Worm (Caenorhabditis elegans) whole organism, L4 larva: Measurements from ENCODE around the gene rcat-1.

Experiments
- D1046.2 ChIP-seq: fragments of 200-800 bp; sonication (Bioruptor generic); IDR thresholded peaks from 2 replicates; pipeline ENCODE4 v1.3.6; 2022; ENCODE audit warnings: missing genetic modification characterization, missing compliant biosample characterization
- F10B5.3 ChIP-seq: sonication (generic microtip); optimal IDR thresholded peaks from 2 replicates; lab custom pipeline; 2016; ENCODE audit warnings: mild to moderate bottlenecking, missing genetic modification characterization, missing compliant biosample characterization
- F26F4.8 ChIP-seq: fragments of 200-800 bp; sonication (Bioruptor generic); conservative IDR thresholded peaks from 2 replicates; pipeline ENCODE4 v1.3.6; 2022; ENCODE audit warnings: missing genetic modification characterization, missing compliant biosample characterization
- F37D6.2 ChIP-seq: sonication (generic microtip); optimal IDR thresholded peaks from 2 replicates; lab custom pipeline; 2016; ENCODE audit warnings: mild to moderate bottlenecking, missing genetic modification characterization, missing compliant biosample characterization
- ZK337.2 ChIP-seq: fragments of 200-800 bp; sonication (Bioruptor generic); IDR thresholded peaks from 2 replicates; pipeline ENCODE4 v1.3.6; 2022; ENCODE audit warnings: missing genetic modification reagents, missing genetic modification characterization, missing compliant biosample characterization
- aha-1 ChIP-seq: fragments of 150-350 bp; peaks from one replicate; lab custom pipeline; 2014; ENCODE audit warnings: missing biosample characterization, missing genetic modification characterization
- arid-1 ChIP-seq: fragments of 200-800 bp; sonication (Bioruptor generic); conservative IDR thresholded peaks from 2 replicates; pipeline ENCODE4 v1.3.6; 2022; ENCODE audit warnings: missing genetic modification reagents, missing genetic modification characterization, missing compliant biosample characterization
- ceh-20 ChIP-seq: fragments of 200-800 bp; sonication (Bioruptor generic); IDR thresholded peaks from 2 replicates; pipeline ENCODE4 v1.3.6; 2022; ENCODE audit warnings: missing genetic modification reagents, missing genetic modification characterization, missing compliant biosample characterization
- ceh-62 ChIP-seq: sonication (generic microtip); optimal IDR thresholded peaks from 2 replicates; lab custom pipeline; 2017; ENCODE audit warnings: missing biosample characterization, missing genetic modification characterization
- cey-2 ChIP-seq: sonication (generic microtip); optimal IDR thresholded peaks from 3 replicates; lab custom pipeline; 2017; ENCODE audit warnings: missing genetic modification characterization, mild to moderate bottlenecking, missing compliant biosample characterization, antibody characterized with exemption, borderline replicate concordance; ENCODE audit not compliant: insufficient read depth
- daf-16 ChIP-seq, 3 experiments: sonication (generic microtip); optimal IDR thresholded peaks; 2 replicates each; lab custom pipeline; 2016 to 2017; ENCODE audit warnings: missing genetic modification characterization in 3 of 3, missing genetic modification reagents in 3 of 3, mild to moderate bottlenecking in 2 of 3, missing compliant biosample characterization in 2 of 3, missing biosample characterization in 1 of 3, moderate library complexity in 1 of 3
- daf-8 ChIP-seq: fragments of 200-800 bp; sonication (Bioruptor generic); IDR thresholded peaks from 2 replicates; pipeline ENCODE4 v1.3.6; 2022; ENCODE audit warnings: missing genetic modification characterization, missing compliant biosample characterization
- dmd-6 ChIP-seq: fragments of 200-800 bp; sonication (Bioruptor generic); IDR thresholded peaks from 2 replicates; pipeline ENCODE4 v1.3.6; 2022; ENCODE audit warnings: missing genetic modification reagents, missing genetic modification characterization, missing compliant biosample characterization
- dve-1 ChIP-seq: sonication (generic microtip); optimal IDR thresholded peaks from 2 replicates; lab custom pipeline; 2017; ENCODE audit warnings: antibody characterized with exemption, mild to moderate bottlenecking, missing genetic modification characterization, missing compliant biosample characterization; ENCODE audit not compliant: insufficient read depth
- egl-43 ChIP-seq: fragments of 200-800 bp; sonication (Bioruptor generic); IDR thresholded peaks from 2 replicates; pipeline ENCODE4 v1.3.6; 2022; ENCODE audit warnings: missing genetic modification reagents, missing genetic modification characterization, missing compliant biosample characterization
- fos-1 ChIP-seq: fragments of 150-350 bp; optimal IDR thresholded peaks from 2 replicates; lab custom pipeline; 2014; ENCODE audit warnings: missing biosample characterization, missing genetic modification characterization
- hlh-30 ChIP-seq: sonication (generic microtip); optimal IDR thresholded peaks from 2 replicates; lab custom pipeline; 2017; ENCODE audit warnings: antibody characterized with exemption, mild to moderate bottlenecking, missing genetic modification characterization, missing compliant biosample characterization; ENCODE audit not compliant: insufficient read depth
- lim-7 ChIP-seq: fragments of 200-800 bp; sonication (Bioruptor generic); IDR thresholded peaks from 2 replicates; pipeline ENCODE4 v1.3.6; 2022; ENCODE audit warnings: missing genetic modification characterization, missing compliant biosample characterization
- lin-1 ChIP-seq: fragments of 200-800 bp; sonication (Bioruptor generic); IDR thresholded peaks from 2 replicates; pipeline ENCODE4 v1.3.6; 2022; ENCODE audit warnings: missing genetic modification reagents, missing genetic modification characterization, missing compliant biosample characterization
- lin-15B ChIP-seq: fragments of 150-350 bp; sonication (generic microtip); optimal IDR thresholded peaks from 3 replicates; lab custom pipeline; 2014; ENCODE audit warnings: missing biosample characterization, missing genetic modification characterization
- lin-39 ChIP-seq: fragments of 150-350 bp; optimal IDR thresholded peaks from 2 replicates; lab custom pipeline; 2014; ENCODE audit warnings: missing biosample characterization, missing genetic modification reagents, missing genetic modification characterization
- lir-3 ChIP-seq: sonication (generic microtip); optimal IDR thresholded peaks from 2 replicates; lab custom pipeline; 2016; ENCODE audit warnings: mild to moderate bottlenecking, missing genetic modification characterization, missing compliant biosample characterization
- lsy-2 ChIP-seq, 2 experiments: fragments of 150-350 bp in 1 of 2; sonication (generic microtip) in 1 of 2; optimal IDR thresholded peaks; 2 replicates each; lab custom pipeline; 2014 to 2017; ENCODE audit warnings: missing biosample characterization in 2 of 2, missing genetic modification characterization in 2 of 2
- mep-1 ChIP-seq: fragments of 150-350 bp; sonication (generic microtip); optimal IDR thresholded peaks from 3 replicates; lab custom pipeline; 2014; ENCODE audit warnings: missing biosample characterization, missing genetic modification characterization
- mes-2 ChIP-seq: sonication (generic microtip); optimal IDR thresholded peaks from 2 replicates; lab custom pipeline; 2016; ENCODE audit warnings: missing genotype, mild to moderate bottlenecking, missing genetic modification characterization, missing compliant biosample characterization; ENCODE audit not compliant: poor library complexity, severe bottlenecking
- mxl-3 ChIP-seq: fragments of 200-800 bp; sonication (Bioruptor generic); optimal IDR thresholded peaks from 2 replicates; lab custom pipeline; 2018; ENCODE audit warnings: mild to moderate bottlenecking, missing genetic modification characterization, missing compliant biosample characterization
- nhr-11 ChIP-seq: fragments of 150-350 bp; optimal IDR thresholded peaks from 2 replicates; lab custom pipeline; 2014; ENCODE audit warnings: missing biosample characterization, missing genetic modification characterization
- nhr-237 ChIP-seq: sonication (generic microtip); optimal IDR thresholded peaks from 2 replicates; lab custom pipeline; 2017; ENCODE audit warnings: missing biosample characterization, missing genetic modification characterization
- nhr-48 ChIP-seq: sonication (generic microtip); optimal IDR thresholded peaks from 2 replicates; lab custom pipeline; 2016; ENCODE audit warnings: mild to moderate bottlenecking, missing genetic modification characterization, missing compliant biosample characterization
- nhr-6 ChIP-seq: fragments of 150-350 bp; optimal IDR thresholded peaks from 2 replicates; lab custom pipeline; 2014; ENCODE audit warnings: missing biosample characterization, missing genetic modification characterization
- pha-4 ChIP-seq, 2 experiments: fragments of 150-350 bp in 1 of 2; fragments of 200-800 bp in 1 of 2; sonication (Bioruptor generic) in 1 of 2; IDR thresholded peaks in 1 of 2; optimal IDR thresholded peaks in 1 of 2; 2 replicates each; pipeline versions ENCODE4 v1.3.6 to Lab custom; 2014 to 2022; ENCODE audit warnings: missing genetic modification characterization in 2 of 2, missing genetic modification reagents in 2 of 2, missing biosample characterization in 1 of 2, missing compliant biosample characterization in 1 of 2
- php-3 ChIP-seq: fragments of 200-800 bp; sonication (Bioruptor generic); IDR thresholded peaks from 2 replicates; pipeline ENCODE4 v1.3.6; 2022; ENCODE audit warnings: missing genetic modification reagents, missing genetic modification characterization, missing compliant biosample characterization
- rbr-2 ChIP-seq: sonication (generic microtip); optimal IDR thresholded peaks from 2 replicates; lab custom pipeline; 2016; ENCODE audit warnings: missing genotype, missing genetic modification characterization, missing compliant biosample characterization
- set-16 ChIP-seq: fragments of 200-800 bp; sonication (Bioruptor generic); IDR thresholded peaks from 2 replicates; pipeline ENCODE4 v1.3.6; 2022; ENCODE audit warnings: missing genetic modification reagents, missing genetic modification characterization, missing compliant biosample characterization
- spr-1 ChIP-seq: sonication (generic microtip); optimal IDR thresholded peaks from 2 replicates; lab custom pipeline; 2016; ENCODE audit warnings: mild to moderate bottlenecking, missing genetic modification characterization, missing compliant biosample characterization
- tra-1 ChIP-seq: fragments of 200-800 bp; sonication (Bioruptor generic); IDR thresholded peaks from 2 replicates; pipeline ENCODE4 v1.3.6; 2022; ENCODE audit warnings: missing genetic modification reagents, missing genetic modification characterization, missing compliant biosample characterization
- vab-7 ChIP-seq: fragments of 200-800 bp; sonication (Bioruptor generic); IDR thresholded peaks from 2 replicates; pipeline ENCODE4 v1.3.6; 2022; ENCODE audit warnings: missing genetic modification reagents, missing genetic modification characterization, missing compliant biosample characterization
- zfp-2 ChIP-seq: sonication (generic microtip); optimal IDR thresholded peaks from 2 replicates; lab custom pipeline; 2016; ENCODE audit warnings: mild to moderate bottlenecking, missing genetic modification characterization, missing compliant biosample characterization

Gene rcat-1

ce11 chrIV:291851-292367, 36.7 kb upstream of the rcat-1 start (continued):
- no peak for TF ChIP-seq lir-3 (tag; lab: Kevin White, UChicago)
- TF ChIP-seq hlh-30 (tag; lab: Kevin White, UChicago): peak; percentile 64
- TF ChIP-seq daf-8 (GFP tag; lab: Robert Waterston, UW): no peak
- TF ChIP-seq aha-1: peak; percentile 56
- peak; percentile 70 for TF ChIP-seq php-3 (GFP tag; lab: Robert Waterston, UW)
- no peak for TF ChIP-seq zfp-2 (tag; lab: Kevin White, UChicago)
- no peak for TF ChIP-seq F10B5.3 (tag; lab: Kevin White, UChicago)
- peak; percentile 34 for TF ChIP-seq nhr-6 (tag; lab: Kevin White, UChicago)
- no peak for TF ChIP-seq ZK337.2 (GFP tag; lab: Robert Waterston, UW)
- TF ChIP-seq dve-1 (tag; lab: Kevin White, UChicago): peak; percentile 91
- peak; percentile 74 for TF ChIP-seq dmd-6 (GFP tag; lab: Robert Waterston, UW)
- peak; percentile 57 for TF ChIP-seq spr-1 (tag; lab: Kevin White, UChicago)
- TF ChIP-seq pha-4 (GFP tag; IDR thresholded peaks at IDR 0.05; lab: Robert Waterston, UW): no peak; the same call in 1 of the 2 replicates
- TF ChIP-seq pha-4 (tag; optimal IDR thresholded peaks at IDR 0.05; lab: Kevin White, UChicago): no peak
- peak; percentile 49; the same call in 1 of the 2 replicates for TF ChIP-seq tra-1 (GFP tag; lab: Robert Waterston, UW)
- no peak for TF ChIP-seq cey-2 (tag; lab: Kevin White, UChicago)
- no peak for TF ChIP-seq set-16 (GFP tag; lab: Robert Waterston, UW)
- TF ChIP-seq vab-7 (GFP tag; lab: Robert Waterston, UW): no peak
- no peak for TF ChIP-seq F26F4.8 (GFP tag; lab: Robert Waterston, UW)
- peak; percentile 63 for TF ChIP-seq mep-1 (tag; lab: Kevin White, UChicago)
- peak in 1 of 2 experiments; percentile 13 for TF ChIP-seq lsy-2 (tag; optimal IDR thresholded peaks at IDR 0.05; lab: Kevin White, UChicago)
- TF ChIP-seq nhr-48 (tag; lab: Kevin White, UChicago): peak; percentile 71
- TF ChIP-seq mxl-3: peak; percentile 60
- TF ChIP-seq rbr-2 (tag; lab: Kevin White, UChicago): no peak
- TF ChIP-seq D1046.2 (GFP tag; lab: Robert Waterston, UW): no peak
- no peak for TF ChIP-seq lin-15B (tag; lab: Kevin White, UChicago)
- TF ChIP-seq lin-1 (GFP tag; lab: Robert Waterston, UW): peak; percentile 23; the same call in 1 of the 2 replicates
- TF ChIP-seq fos-1 (tag; lab: Kevin White, UChicago): peak; percentile 83
- peak in 1 of 2 experiments; percentile 47 for TF ChIP-seq daf-16 (GFP tag; optimal IDR thresholded peaks at IDR 0.05; lab: Kevin White, UChicago)
- peak; percentile 98 for TF ChIP-seq daf-16 (tag; optimal IDR thresholded peaks at IDR 0.05; lab: Kevin White, UChicago)

DNA sequence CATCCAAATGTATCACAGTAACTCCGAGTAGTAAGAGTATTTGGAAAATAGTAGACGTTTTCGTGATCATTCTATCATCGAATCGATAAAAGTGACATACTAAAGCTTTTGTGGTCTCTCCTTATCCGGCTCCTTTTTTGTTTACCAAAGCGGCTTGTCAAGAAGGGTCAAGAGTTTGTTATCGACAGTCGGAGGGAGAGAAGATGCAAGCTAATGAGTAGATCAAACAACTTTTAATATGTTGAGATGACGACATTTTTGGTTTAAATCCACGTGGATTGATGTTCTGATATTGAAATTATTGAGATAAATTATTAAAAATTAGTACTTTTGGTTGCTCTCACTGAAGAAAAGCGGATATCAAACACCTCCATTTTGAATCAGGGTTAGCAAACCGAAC, 36.1 kb upstream of the rcat-1 start, which contains the start of gene T21D12.7:
TSS of gene T21D12.7 (minus strand) at position 101 of the 400 bp plus-strand sequence.
- TF ChIP-seq nhr-11 (tag; lab: Kevin White, UChicago) (no peak), rbr-2 (tag; lab: Kevin White, UChicago) (no peak), nhr-237 (tag; lab: Kevin White, UChicago) (no peak), F37D6.2 (tag; lab: Kevin White, UChicago) (no peak), zfp-2 (tag; lab: Kevin White, UChicago) (no peak), ceh-62 (no peak), mes-2 (tag; lab: Kevin White, UChicago) (no peak), lin-39 (no peak), lim-7 (GFP tag; lab: Robert Waterston, UW) (no peak), arid-1 (GFP tag; lab: Robert Waterston, UW) (no peak), ceh-20 (no peak), lin-1 (GFP tag; lab: Robert Waterston, UW) (no peak), egl-43 (GFP tag; lab: Robert Waterston, UW) (no peak), pha-4 (GFP tag; IDR thresholded peaks at IDR 0.05; lab: Robert Waterston, UW) (no peak), pha-4 (tag; optimal IDR thresholded peaks at IDR 0.05; lab: Kevin White, UChicago) (no peak)
